Worm (Caenorhabditis elegans) whole organism, L4/young adult: ENCODE data around the gene F36G9.13.

Experiments
- dao-5 ChIP-seq: sonication (generic microtip); optimal IDR thresholded peaks from 2 replicates; lab custom pipeline; 2016; ENCODE audit warnings: missing genotype, missing genetic modification characterization, moderate library complexity, missing compliant biosample characterization
- him-1 ChIP-seq: sonication (generic microtip); optimal IDR thresholded peaks from 2 replicates; lab custom pipeline; 2016; ENCODE audit warnings: missing genotype, missing genetic modification reagents, missing genetic modification characterization, missing compliant biosample characterization

DNA sequence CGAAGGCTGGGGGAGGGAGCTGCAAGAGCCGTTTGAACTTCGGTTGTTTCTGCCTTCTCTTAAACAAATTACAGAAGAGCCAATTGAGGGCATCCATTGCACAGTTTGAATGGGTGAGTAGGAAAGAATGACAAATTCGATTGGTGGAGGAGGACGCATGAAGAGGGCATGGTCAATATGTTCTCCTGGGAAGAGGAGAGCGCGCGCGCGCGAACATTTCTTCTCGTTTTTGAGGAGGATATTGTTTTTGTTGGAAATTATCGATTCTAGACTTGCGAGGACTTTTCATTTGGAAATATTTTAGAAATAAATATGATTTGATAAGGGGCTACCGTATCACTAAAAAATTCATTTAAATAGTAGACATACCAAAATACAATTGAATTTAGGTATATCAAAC is 48.5 kb downstream of the F36G9.13 start, which contains the start of gene T10C6.7:
- no peak for TF ChIP-seq him-1
- no peak for TF ChIP-seq dao-5 (tag; lab: Kevin White, UChicago)
